Fruit fly (Drosophila melanogaster) whole organism, wandering third instar larva: Measurements from ENCODE around the gene CG32117.

Experiments
- GATAd ChIP-seq: sonication (Bioruptor generic); optimal IDR thresholded peaks from 2 replicates; lab custom pipeline; 2016; ENCODE audit warnings: missing biosample characterization, missing genetic modification characterization
- dsf ChIP-seq: sonication (Bioruptor generic); optimal IDR thresholded peaks from 2 replicates; lab custom pipeline; 2016; ENCODE audit warnings: missing biosample characterization, missing genetic modification characterization, borderline replicate concordance
- foxo ChIP-seq, 2 experiments: fragments of 200-800 bp; sonication (Bioruptor generic); optimal IDR thresholded peaks; 2 replicates in 1 of 2; 3 replicates in 1 of 2; lab custom pipeline; 2016 to 2017; ENCODE audit warnings: missing biosample characterization in 2 of 2, missing genetic modification characterization in 2 of 2
- jim ChIP-seq: fragments of 175-275, 200-325 bp; sonication (Bioruptor generic); optimal IDR thresholded peaks from 2 replicates; lab custom pipeline; 2016; ENCODE audit warnings: missing biosample characterization, mild to moderate bottlenecking, missing genetic modification characterization
- lola ChIP-seq: fragments of >200 bp; optimal IDR thresholded peaks from 2 replicates; lab custom pipeline; 2017; ENCODE audit warnings: missing biosample characterization, missing genetic modification characterization
- pan ChIP-seq: fragments of >200 bp; optimal IDR thresholded peaks from 2 replicates; lab custom pipeline; 2017
- sage ChIP-seq: fragments of 200-800 bp; sonication (Bioruptor generic); optimal IDR thresholded peaks from 2 replicates; lab custom pipeline; 2016; ENCODE audit warnings: missing biosample characterization, mild to moderate bottlenecking, missing genetic modification characterization

The CG32117 gene

DNA sequence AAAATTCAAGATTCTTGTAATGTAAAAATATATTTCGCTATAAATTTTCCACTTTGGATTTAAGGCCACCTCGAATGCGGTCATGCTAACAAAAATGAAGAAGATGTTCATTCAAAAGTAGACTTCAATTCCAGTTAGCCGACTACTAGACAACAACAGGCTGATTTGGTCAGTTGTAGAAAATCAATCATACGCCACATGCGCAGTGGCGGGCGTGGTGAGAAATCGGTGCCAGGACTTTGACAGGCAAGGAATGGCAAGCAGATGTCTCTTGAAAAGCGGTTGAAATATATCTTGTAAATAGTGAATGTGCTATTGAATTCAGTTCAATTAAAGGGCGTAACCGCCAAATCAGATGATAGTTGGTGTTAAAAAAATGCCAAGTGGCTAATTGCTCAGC lies 50.1 kb downstream of the CG32117 start, which contains the start of gene Ent3:
Gene Ent3, plus strand, starts transcription at position 224 of the 400 bp plus-strand sequence.
- no peak for TF ChIP-seq jim (GFP tag; lab: Kevin White, UChicago)
- no peak for TF ChIP-seq foxo (GFP tag; optimal IDR thresholded peaks at IDR 0.05; lab: Kevin White, UChicago)
- no peak for TF ChIP-seq sage
- no peak for TF ChIP-seq dsf (GFP tag; lab: Kevin White, UChicago)
- TF ChIP-seq lola (GFP tag; lab: Kevin White, UChicago) = no peak
- no peak for TF ChIP-seq pan
- TF ChIP-seq GATAd (GFP tag; lab: Kevin White, UChicago) = no peak
